Worm (Caenorhabditis elegans) whole organism, midembryonic: ENCODE data around the gene Y47D3A.14.

Experiments used
- T22C8.4 ChIP-seq: fragments of 200-800 bp; sonication (Bioruptor generic); IDR thresholded peaks from 2 replicates; pipeline ENCODE4 v1.3.6; 2022; ENCODE audit warnings: missing genetic modification characterization, missing compliant biosample characterization
- cog-1 ChIP-seq: sonication (generic microtip); optimal IDR thresholded peaks from 2 replicates; lab custom pipeline; 2016; ENCODE audit warnings: missing genetic modification characterization, missing compliant biosample characterization
- flt-1 ChIP-seq: fragments of 200-800 bp; sonication (Bioruptor generic); IDR thresholded peaks from 2 replicates; pipeline ENCODE4 v1.3.6; 2022; ENCODE audit warnings: missing genetic modification characterization, missing compliant biosample characterization
- klf-2 ChIP-seq: fragments of 200-800 bp; sonication (Bioruptor generic); conservative IDR thresholded peaks from 2 replicates; pipeline ENCODE4 v1.3.6; 2022; ENCODE audit warnings: missing genetic modification reagents, missing genetic modification characterization, missing compliant biosample characterization
- tab-1 ChIP-seq: fragments of 200-800 bp; sonication (Bioruptor generic); IDR thresholded peaks from 2 replicates; pipeline ENCODE4 v1.3.6; 2022; ENCODE audit warnings: missing genetic modification characterization, missing compliant biosample characterization
- ztf-23 ChIP-seq: fragments of 200-800 bp; sonication (Bioruptor generic); IDR thresholded peaks from 2 replicates; pipeline ENCODE4 v1.3.6; 2022; ENCODE audit warnings: missing genetic modification reagents, missing genetic modification characterization, missing compliant biosample characterization
- ztf-29 ChIP-seq: fragments of 200-800 bp; sonication (Bioruptor generic); IDR thresholded peaks from 2 replicates; pipeline ENCODE4 v1.3.6; 2022; ENCODE audit warnings: missing genetic modification reagents, missing genetic modification characterization, missing compliant biosample characterization

ce11 chrIII:11244338-11244737 lies 7.7 kb upstream of the Y47D3A.14 start:
- TF ChIP-seq klf-2 (no peak), T22C8.4 (GFP tag; lab: Robert Waterston, UW) (no peak), ztf-29 (no peak), flt-1 (GFP tag; lab: Robert Waterston, UW) (no peak), tab-1 (GFP tag; lab: Robert Waterston, UW) (no peak), ztf-23 (GFP tag; lab: Robert Waterston, UW) (no peak), cog-1 (tag; lab: Kevin White, UChicago) (no peak)
